Fruit fly (Drosophila melanogaster): ENCODE data around the gene RpS27A.

- TF ChIP-seq Dif (GFP tag; optimal IDR thresholded peaks at IDR 0.05; ENCODE audit: partially characterized antibody) (no peak), Hr83 (GFP tag; optimal IDR thresholded peaks at IDR 0.05; ENCODE audit: poor library complexity, severe bottlenecking) (no peak), N (GFP tag; optimal IDR thresholded peaks at IDR 0.05) (no peak), Abd-B (GFP tag; optimal IDR thresholded peaks at IDR 0.05) (no peak), brk (GFP tag; optimal IDR thresholded peaks at IDR 0.05) (no peak), pan (optimal IDR thresholded peaks at IDR 0.05) (no peak), lola (GFP tag; optimal IDR thresholded peaks at IDR 0.05) (no peak), h (GFP tag; optimal IDR thresholded peaks at IDR 0.05) (no peak), Dfd (GFP tag; optimal IDR thresholded peaks at IDR 0.05) (no peak), Hnf4 (GFP tag; optimal IDR thresholded peaks at IDR 0.05) (no peak), woc (GFP tag; optimal IDR thresholded peaks at IDR 0.05) (no peak)
Observed at dm6 chr2L:10418981-10419380, 10.8 kb downstream of the RpS27A start, which contains the start of gene RfC3.

Data from whole organism, wandering third instar larva.